Fruit fly (Drosophila melanogaster): ENCODE results near the gene bocks.

bocks gene

dm6 chr3R:9598099-9598498, 7.3 kb upstream of the bocks start (continued):
- peak; percentile 58; the same call in 2 of the 3 replicates for TF ChIP-seq row (GFP tag; IDR thresholded peaks at IDR 0.05)
- no peak for TF ChIP-seq odd (GFP tag; optimal IDR thresholded peaks at IDR 0.05)
- no peak for TF ChIP-seq CG12942 (GFP tag; optimal IDR thresholded peaks at IDR 0.05)
- TF ChIP-seq Asciz (GFP tag; optimal IDR thresholded peaks at IDR 0.05) = peak; percentile 53
- peak; percentile 26 for TF ChIP-seq CG17802 (tag; optimal IDR thresholded peaks at IDR 0.05)
- no peak for TF ChIP-seq mirr (GFP tag; optimal IDR thresholded peaks at IDR 0.05)
- no peak for TF ChIP-seq lov (optimal IDR thresholded peaks at IDR 0.05)
- no peak for TF ChIP-seq lov (GFP tag; IDR thresholded peaks at IDR 0.05)
- TF ChIP-seq CG9876 (GFP tag; optimal IDR thresholded peaks at IDR 0.05) = no peak
- no peak for TF ChIP-seq prd (optimal IDR thresholded peaks at IDR 0.05)
- peak; percentile 51; the same call in 1 of the 3 replicates for TF ChIP-seq prd (GFP tag; IDR thresholded peaks at IDR 0.05)
- peak; percentile 51; the same call in 1 of the 2 replicates for TF ChIP-seq vvl (GFP tag; IDR thresholded peaks at IDR 0.05)
- peak; percentile 74 for TF ChIP-seq CG11504 (tag; optimal IDR thresholded peaks at IDR 0.05)
- TF ChIP-seq CG7987 (GFP tag; optimal IDR thresholded peaks at IDR 0.05) = no peak
- TF ChIP-seq Aef1 (GFP tag; IDR thresholded peaks at IDR 0.05) = no peak
- peak; percentile 33; the same call in 1 of the 2 replicates for TF ChIP-seq ssp (GFP tag; IDR thresholded peaks at IDR 0.05)
- no peak for TF ChIP-seq CkIIα-i1 (GFP tag; IDR thresholded peaks at IDR 0.05)
- TF ChIP-seq hbn (GFP tag; IDR thresholded peaks at IDR 0.05; ENCODE audit: partially characterized antibody) = no peak
- TF ChIP-seq NC2β (GFP tag; optimal IDR thresholded peaks at IDR 0.05) = peak; percentile 40
- TF ChIP-seq Sox100B (GFP tag; optimal IDR thresholded peaks at IDR 0.05) = peak; percentile 39
- peak; percentile 56 to 76 for TF ChIP-seq chif (GFP tag; optimal IDR thresholded peaks at IDR 0.05)
- TF ChIP-seq CG8944 (GFP tag; optimal IDR thresholded peaks at IDR 0.05) = peak; percentile 51
- no peak for TF ChIP-seq CG9215 (GFP tag; IDR thresholded peaks at IDR 0.05)
- peak; percentile 77 for TF ChIP-seq Sox102F (GFP tag; optimal IDR thresholded peaks at IDR 0.05)
- TF ChIP-seq nerfin-2 (GFP tag; IDR thresholded peaks at IDR 0.05; ENCODE audit: partially characterized antibody) = no peak
- no peak for TF ChIP-seq YL-1 (GFP tag; optimal IDR thresholded peaks at IDR 0.05)
- no peak for TF ChIP-seq CG17568 (GFP tag; optimal IDR thresholded peaks at IDR 0.05)
- 0 out of 3 replicates have a peak, but pooled peaks have one; percentile 43 for TF ChIP-seq CG17361 (GFP tag; IDR thresholded peaks at IDR 0.05)
- TF ChIP-seq eyg (GFP tag; optimal IDR thresholded peaks at IDR 0.05) = no peak
- no peak for TF ChIP-seq Jarid2 (GFP tag; optimal IDR thresholded peaks at IDR 0.05)
- peak; percentile 54 for TF ChIP-seq CG3407 (GFP tag; optimal IDR thresholded peaks at IDR 0.05)
- TF ChIP-seq CG6683 (GFP tag; optimal IDR thresholded peaks at IDR 0.05) = no peak
- TF ChIP-seq CG3163 (GFP tag; optimal IDR thresholded peaks at IDR 0.05) = no peak
- peak; percentile 12 for TF ChIP-seq CG15696 (tag; optimal IDR thresholded peaks at IDR 0.05)
- no peak; the same call in 1 of the 2 replicates for TF ChIP-seq Ada2b (GFP tag; IDR thresholded peaks at IDR 0.05)
- TF ChIP-seq Drgx (GFP tag; IDR thresholded peaks at IDR 0.05) = peak; percentile 73
- TF ChIP-seq Hr3 (GFP tag; optimal IDR thresholded peaks at IDR 0.05) = peak; percentile 32
- TF ChIP-seq CG11723 (GFP tag; optimal IDR thresholded peaks at IDR 0.05) = peak; percentile 29
- peak; percentile 41 for TF ChIP-seq zf30C (GFP tag; optimal IDR thresholded peaks at IDR 0.05)
- no peak for TF ChIP-seq kah (GFP tag; optimal IDR thresholded peaks at IDR 0.05)
- TF ChIP-seq phol (tag; optimal IDR thresholded peaks at IDR 0.05) = peak; percentile 75
- peak; percentile 71 for TF ChIP-seq CG4820 (GFP tag; optimal IDR thresholded peaks at IDR 0.05)
- TF ChIP-seq Fer3 (tag; optimal IDR thresholded peaks at IDR 0.05) = no peak
- TF ChIP-seq NC2α (GFP tag; optimal IDR thresholded peaks at IDR 0.05) = peak; percentile 33
- TF ChIP-seq CG16813 (GFP tag; IDR thresholded peaks at IDR 0.05; ENCODE audit: partially characterized antibody) = no peak
- no peak for TF ChIP-seq ERR (GFP tag; optimal IDR thresholded peaks at IDR 0.05)
- TF ChIP-seq kni (GFP tag; optimal IDR thresholded peaks at IDR 0.05) = no peak
- no peak for TF ChIP-seq Dip3 (GFP tag; optimal IDR thresholded peaks at IDR 0.05)
- TF ChIP-seq gt (GFP tag; IDR thresholded peaks at IDR 0.05) = no peak
- no peak for TF ChIP-seq MBD-R2 (GFP tag; IDR thresholded peaks at IDR 0.05)
- TF ChIP-seq Med (GFP tag) = peak; percentile 58
- no peak for TF ChIP-seq ttk (GFP tag; IDR thresholded peaks at IDR 0.05)

All from whole organism, embryonic.